Fruit fly (Drosophila melanogaster): ENCODE results near the gene CG17328.

CG17328 gene

DNA sequence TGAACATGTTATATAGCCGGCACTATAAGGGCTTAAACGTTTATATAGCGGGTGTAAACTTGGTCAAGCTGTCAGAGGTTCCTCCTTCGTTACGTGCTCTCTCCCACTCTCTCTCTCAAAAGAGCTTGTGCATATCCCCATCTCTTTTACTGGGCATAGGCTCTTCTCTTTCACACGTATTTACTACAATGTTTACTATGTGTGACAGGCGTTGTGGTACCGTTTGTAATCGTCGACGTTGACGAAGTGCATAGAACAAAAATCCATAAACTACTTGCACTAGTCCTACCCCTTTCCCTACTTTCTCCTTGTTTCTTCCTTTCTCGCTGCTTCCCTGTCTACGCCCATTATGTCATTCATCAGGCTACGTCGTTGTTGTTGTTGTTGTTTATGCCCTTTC, 22.9 kb upstream of the CG17328 start (continued):
- TF ChIP-seq slp2 (GFP tag; optimal IDR thresholded peaks at IDR 0.05) (no peak), CG10959 (GFP tag; IDR thresholded peaks at IDR 0.05) (no peak), Trl (optimal IDR thresholded peaks at IDR 0.05) (peak; percentile 40 to 42), Trl (GFP tag; optimal IDR thresholded peaks at IDR 0.05) (no peak), ttk (GFP tag; IDR thresholded peaks at IDR 0.05) (no peak), esg (GFP tag; conservative IDR thresholded peaks at IDR 0.05) (no peak), sens-2 (GFP tag; IDR thresholded peaks at IDR 0.05) (no peak), slbo (GFP tag; IDR thresholded peaks at IDR 0.05) (no peak), lmd (GFP tag; IDR thresholded peaks at IDR 0.05) (no peak)

DNA sequence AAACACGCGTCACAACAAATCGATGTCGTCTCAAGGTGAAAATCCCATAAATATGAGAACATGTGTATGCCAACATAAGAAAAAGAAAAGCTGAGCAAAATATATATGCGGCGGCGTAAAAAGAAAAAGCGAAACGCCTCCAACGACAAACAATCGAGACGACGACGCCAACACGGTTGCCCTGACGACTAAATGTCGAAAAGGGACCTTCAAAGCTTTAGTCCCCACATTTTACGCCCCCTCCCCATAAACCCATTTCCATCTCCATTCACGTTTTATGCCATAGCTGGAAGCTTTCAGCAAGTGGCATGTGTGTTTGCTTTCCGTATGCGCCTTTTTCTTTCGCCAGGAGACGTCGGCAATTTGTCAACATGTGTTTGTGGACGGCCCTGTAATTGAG, 21.8 kb upstream of the CG17328 start:
- TF ChIP-seq nom (GFP tag; optimal IDR thresholded peaks at IDR 0.05) (peak; percentile 65), ftz-f1 (GFP tag; optimal IDR thresholded peaks at IDR 0.05) (peak; percentile 17), abd-A (tag; optimal IDR thresholded peaks at IDR 0.05) (peak; percentile 78), Drgx (GFP tag; IDR thresholded peaks at IDR 0.05) (0 out of 2 replicates have a peak, but pooled peaks have one; percentile 12), vfl (GFP tag; optimal IDR thresholded peaks at IDR 0.05) (no peak), Rfx (GFP tag; IDR thresholded peaks at IDR 0.05) (peak; percentile 54; the same call in 1 of the 2 replicates), usp (GFP tag; optimal IDR thresholded peaks at IDR 0.05) (no peak), CG10543 (GFP tag; optimal IDR thresholded peaks at IDR 0.05) (peak; percentile 48), maf-S (GFP tag; optimal IDR thresholded peaks at IDR 0.05) (no peak), sd (tag; optimal IDR thresholded peaks at IDR 0.05) (peak; percentile 5), CG13894 (tag; optimal IDR thresholded peaks at IDR 0.05) (peak; percentile 72), fu2 (GFP tag; optimal IDR thresholded peaks at IDR 0.05) (no peak), pfk (GFP tag; optimal IDR thresholded peaks at IDR 0.05) (peak; percentile 2), Med (GFP tag) (peak; percentile 69), CG12769 (tag; optimal IDR thresholded peaks at IDR 0.05) (peak; percentile 26)

DNA sequence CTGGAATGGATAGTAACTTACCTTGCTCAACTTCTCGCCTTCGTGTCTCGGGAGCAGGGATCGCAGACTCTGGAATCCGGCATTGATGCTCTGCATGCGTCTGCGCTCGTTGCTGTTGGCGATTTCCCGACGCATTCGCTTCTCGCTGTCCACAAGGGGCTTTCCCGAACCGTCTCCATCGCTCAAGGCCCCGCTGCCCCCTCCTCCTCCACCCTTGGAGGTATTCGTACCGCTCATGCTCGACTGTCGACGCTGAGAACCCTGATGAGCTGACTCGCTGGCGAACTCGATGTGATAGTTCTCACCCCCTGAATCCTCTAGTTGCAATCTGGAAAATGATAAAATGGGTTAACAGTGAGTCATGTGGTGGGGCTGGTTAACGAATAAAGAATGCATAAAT, 20.9 kb upstream of the CG17328 start:
- no peak for TF ChIP-seq sob (GFP tag; IDR thresholded peaks at IDR 0.05)
- no peak for TF ChIP-seq CG17829 (tag; optimal IDR thresholded peaks at IDR 0.05)
- no peak for TF ChIP-seq CG17568 (GFP tag; optimal IDR thresholded peaks at IDR 0.05)
- peak; percentile 21; the same call in 1 of the 3 replicates for TF ChIP-seq hb (GFP tag; IDR thresholded peaks at IDR 0.05; ENCODE audit: partially characterized antibody)
- TF ChIP-seq CG16779 (GFP tag; IDR thresholded peaks at IDR 0.05) = 0 out of 2 replicates have a peak, but pooled peaks have one; percentile 18
- TF ChIP-seq MBD-R2 (GFP tag; IDR thresholded peaks at IDR 0.05) = no peak
- no peak for TF ChIP-seq Abd-B (GFP tag; optimal IDR thresholded peaks at IDR 0.05)
- no peak for TF ChIP-seq CG5180 (GFP tag; optimal IDR thresholded peaks at IDR 0.05)
- peak; percentile 54 for TF ChIP-seq Med (GFP tag)
- TF ChIP-seq slp2 (GFP tag; optimal IDR thresholded peaks at IDR 0.05) = no peak
- TF ChIP-seq crol (GFP tag; IDR thresholded peaks at IDR 0.05) = peak; percentile 71
- TF ChIP-seq pfk (GFP tag; optimal IDR thresholded peaks at IDR 0.05) = peak; percentile 27
- no peak for TF ChIP-seq PHDP (tag; optimal IDR thresholded peaks at IDR 0.05)
- TF ChIP-seq CG10267 (tag; optimal IDR thresholded peaks at IDR 0.05) = no peak
- TF ChIP-seq CG12942 (GFP tag; optimal IDR thresholded peaks at IDR 0.05) = no peak
- TF ChIP-seq Deaf1 (tag; optimal IDR thresholded peaks at IDR 0.05) = peak; percentile 18
- no peak for TF ChIP-seq CG11560 (tag; IDR thresholded peaks at IDR 0.05)
- no peak for TF ChIP-seq bbx (GFP tag; IDR thresholded peaks at IDR 0.05; ENCODE audit: partially characterized antibody)
- TF ChIP-seq stwl (tag; optimal IDR thresholded peaks at IDR 0.05) = no peak
- TF ChIP-seq CG5953 (GFP tag; IDR thresholded peaks at IDR 0.05) = 0 out of 2 replicates have a peak, but pooled peaks have one; percentile 6
- TF ChIP-seq pum (GFP tag; optimal IDR thresholded peaks at IDR 0.05) = no peak
- TF ChIP-seq Nf-YA (GFP tag; IDR thresholded peaks at IDR 0.05) = no peak
- no peak for TF ChIP-seq CG10654 (GFP tag; optimal IDR thresholded peaks at IDR 0.05)

Data from whole organism, embryonic.